Fruit fly (Drosophila melanogaster): ENCODE results near the gene D2hgdh.

The D2hgdh gene

dm6 chrX:2134226-2134880, 6.9 kb upstream of the D2hgdh start (continued):
- TF ChIP-seq az2 (GFP tag; optimal IDR thresholded peaks at IDR 0.05) = peak; percentile 65
- peak; percentile 74 for TF ChIP-seq CG31441 (GFP tag; IDR thresholded peaks at IDR 0.05)
- TF ChIP-seq CG7928 (GFP tag; optimal IDR thresholded peaks at IDR 0.05) = no peak
- peak; percentile 29 for TF ChIP-seq slp2 (GFP tag; optimal IDR thresholded peaks at IDR 0.05)
- TF ChIP-seq Side (GFP tag; optimal IDR thresholded peaks at IDR 0.05) = peak; percentile 42
- TF ChIP-seq sug (tag; optimal IDR thresholded peaks at IDR 0.05) = no peak
- no peak for TF ChIP-seq h (optimal IDR thresholded peaks at IDR 0.05)
- peak; percentile 60; the same call in 1 of the 2 replicates for TF ChIP-seq E2f1 (GFP tag; IDR thresholded peaks at IDR 0.05)
- TF ChIP-seq bcd (GFP tag; optimal IDR thresholded peaks at IDR 0.05) = peak; percentile 55
- TF ChIP-seq CG1603 (tag; optimal IDR thresholded peaks at IDR 0.05) = peak; percentile 86
- no peak for TF ChIP-seq CTCF (GFP tag; optimal IDR thresholded peaks at IDR 0.05)
- peak; percentile 34; the same call in 1 of the 2 replicates for TF ChIP-seq CG31224 (GFP tag; IDR thresholded peaks at IDR 0.05)
- no peak for TF ChIP-seq pb (GFP tag; optimal IDR thresholded peaks at IDR 0.05)
- TF ChIP-seq Sry-δ (GFP tag; optimal IDR thresholded peaks at IDR 0.05) = peak; percentile 22
- peak; percentile 67 for TF ChIP-seq ttk (GFP tag; IDR thresholded peaks at IDR 0.05)
- TF ChIP-seq CG4282 (GFP tag; optimal IDR thresholded peaks at IDR 0.05) = no peak
- TF ChIP-seq Oli (tag; optimal IDR thresholded peaks at IDR 0.05) = peak; percentile 75
- TF ChIP-seq CG11560 (tag; IDR thresholded peaks at IDR 0.05) = no peak
- TF ChIP-seq B-H2 (GFP tag; optimal IDR thresholded peaks at IDR 0.05) = no peak
- TF ChIP-seq exex (tag; optimal IDR thresholded peaks at IDR 0.05) = no peak
- peak; percentile 70 for TF ChIP-seq CG32532 (GFP tag; IDR thresholded peaks at IDR 0.05)
- TF ChIP-seq CG14667 (GFP tag; IDR thresholded peaks at IDR 0.05) = peak; percentile 56
- peak; percentile 30 for TF ChIP-seq CG13775 (GFP tag; optimal IDR thresholded peaks at IDR 0.05)
- TF ChIP-seq unpg (GFP tag; optimal IDR thresholded peaks at IDR 0.05) = peak; percentile 71
- peak; percentile 70 for TF ChIP-seq Sox102F (GFP tag; optimal IDR thresholded peaks at IDR 0.05)
- TF ChIP-seq luna (GFP tag; optimal IDR thresholded peaks at IDR 0.05) = peak; percentile 27
- peak; percentile 39 for TF ChIP-seq zen (tag; optimal IDR thresholded peaks at IDR 0.05)
- peak; percentile 74 for TF ChIP-seq ATbp (GFP tag; optimal IDR thresholded peaks at IDR 0.05)
- no peak for TF ChIP-seq tll (GFP tag; optimal IDR thresholded peaks at IDR 0.05)
- peak; percentile 14 for TF ChIP-seq CG6683 (GFP tag; optimal IDR thresholded peaks at IDR 0.05)
- peak; percentile 81 for TF ChIP-seq CG2678 (tag; optimal IDR thresholded peaks at IDR 0.05)
- no peak for TF ChIP-seq yki (optimal IDR thresholded peaks at IDR 0.05)
- no peak for TF ChIP-seq sc (optimal IDR thresholded peaks at IDR 0.05)
- peak; percentile 60 for TF ChIP-seq sc (GFP tag; optimal IDR thresholded peaks at IDR 0.05)
- TF ChIP-seq CG12071 (GFP tag; optimal IDR thresholded peaks at IDR 0.05) = peak; percentile 64
- TF ChIP-seq CG7556 (GFP tag; optimal IDR thresholded peaks at IDR 0.05) = peak; percentile 62
- peak; percentile 77 for TF ChIP-seq pros (GFP tag; optimal IDR thresholded peaks at IDR 0.05)
- TF ChIP-seq cas (GFP tag; IDR thresholded peaks at IDR 0.05) = no peak
- peak; percentile 54 for TF ChIP-seq Hr3 (GFP tag; optimal IDR thresholded peaks at IDR 0.05)
- TF ChIP-seq CG1647 (GFP tag; optimal IDR thresholded peaks at IDR 0.05) = no peak
- TF ChIP-seq stwl (tag; optimal IDR thresholded peaks at IDR 0.05) = no peak
- TF ChIP-seq CG33557 (GFP tag; optimal IDR thresholded peaks at IDR 0.05) = peak; percentile 1
- TF ChIP-seq Oaz (GFP tag; IDR thresholded peaks at IDR 0.05) = no peak
- TF ChIP-seq dmrt99B (tag; optimal IDR thresholded peaks at IDR 0.05) = peak; percentile 84
- no peak for TF ChIP-seq D (optimal IDR thresholded peaks at IDR 0.05)
- TF ChIP-seq D (GFP tag; optimal IDR thresholded peaks at IDR 0.05) = peak; percentile 75
- TF ChIP-seq Asciz (GFP tag; optimal IDR thresholded peaks at IDR 0.05) = peak; percentile 21
- TF ChIP-seq Antp (GFP tag; optimal IDR thresholded peaks at IDR 0.05) = peak; percentile 50
- TF ChIP-seq Lhr (GFP tag; optimal IDR thresholded peaks at IDR 0.05) = peak; percentile 32
- peak; percentile 55 for TF ChIP-seq CG15514 (GFP tag; optimal IDR thresholded peaks at IDR 0.05)
- peak; percentile 18; the same call in 1 of the 2 replicates for TF ChIP-seq gsb (GFP tag; IDR thresholded peaks at IDR 0.05)
